Worm (Caenorhabditis elegans): ENCODE data around the gene clip-1.

- TF ChIP-seq let-526 (GFP tag; IDR thresholded peaks at IDR 0.05) (no peak), dpl-1 (GFP tag; optimal IDR thresholded peaks at IDR 0.05) (no peak), ama-1 (optimal IDR thresholded peaks at IDR 0.05) (no peak), ama-1 (GFP tag; optimal IDR thresholded peaks at IDR 0.05) (no peak), lin-26 (GFP tag; IDR thresholded peaks at IDR 0.05) (no peak), attf-3 (GFP tag; conservative IDR thresholded peaks at IDR 0.05) (no peak), snpc-4 (GFP tag; optimal IDR thresholded peaks at IDR 0.05) (no peak), snpc-4 (tag; optimal IDR thresholded peaks at IDR 0.05) (no peak), nhr-90 (tag; optimal IDR thresholded peaks at IDR 0.05) (no peak), F52B5.7 (tag; optimal IDR thresholded peaks at IDR 0.05) (no peak), lin-35 (GFP tag; optimal IDR thresholded peaks at IDR 0.05) (no peak)
These were observed 37.7 kb upstream of the clip-1 start, which contains the start of gene srx-45 for ce11 chrIII:9306596-9306995.

Data from whole organism, young adult.